Worm (Caenorhabditis elegans) whole organism, L1 larva: ENCODE data around the gene sri-42.

Experiments
- ceh-90 ChIP-seq: sonication (generic microtip); optimal IDR thresholded peaks from 2 replicates; lab custom pipeline; 2016; ENCODE audit warnings: missing genetic modification characterization, missing compliant biosample characterization
- tlp-1 ChIP-seq: fragments of 150-350 bp; optimal IDR thresholded peaks from 2 replicates; lab custom pipeline; 2014; ENCODE audit warnings: missing biosample characterization, missing genetic modification characterization
- unc-62 ChIP-seq: fragments of 150-350 bp; optimal IDR thresholded peaks from 2 replicates; lab custom pipeline; 2014; ENCODE audit warnings: missing biosample characterization, missing genetic modification reagents, missing genetic modification characterization

DNA sequence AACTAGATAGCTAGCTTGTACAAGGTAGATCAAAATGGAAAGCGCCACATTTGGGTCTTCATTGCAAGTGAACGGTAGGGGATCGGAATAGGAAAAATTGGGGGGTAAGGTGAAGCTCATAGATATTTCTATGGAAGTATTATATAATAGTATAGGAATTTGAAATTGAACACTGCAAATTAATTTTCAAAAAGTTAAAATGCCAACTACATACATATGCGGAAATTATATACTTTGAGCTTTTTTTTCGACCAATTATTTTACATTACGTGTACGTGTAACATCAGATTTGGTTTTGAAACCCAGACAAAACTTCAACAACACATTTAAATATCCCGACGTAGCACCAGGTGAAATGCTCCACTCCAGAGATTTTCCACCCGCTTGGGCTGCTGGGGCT lies 46.7 kb downstream of the sri-42 start, which contains the start of gene srg-23:
- TF ChIP-seq unc-62 (GFP tag; lab: Kevin White, UChicago) (no peak), ceh-90 (tag; lab: Kevin White, UChicago) (no peak), tlp-1 (tag; lab: Kevin White, UChicago) (no peak)
